ENCODE assay signal across 2 worm cellular contexts in genomic region chrIV:4727935-4728334, ce11.
TF ChIP-seq lines count a peak whose summit lies in the region.

No protein-coding gene starts in this region.

TF ChIP-seq in whole organism, L1 larva, 84 proteins besides CTCF, POLR2A, EP300 and RAD21 (continued from another document):
- peak; percentile 32 for TF ChIP-seq vab-15 (tag; optimal IDR thresholded peaks at IDR 0.05; lab: Kevin White, UChicago)
- TF ChIP-seq unc-98 (GFP tag; IDR thresholded peaks at IDR 0.05; lab: Robert Waterston, UW) = peak; percentile 99
- TF ChIP-seq ceh-82 (tag; optimal IDR thresholded peaks at IDR 0.05; lab: Kevin White, UChicago) = peak; percentile 36 to 44 (median 40)
- TF ChIP-seq blmp-1 (tag; optimal IDR thresholded peaks at IDR 0.05; lab: Kevin White, UChicago) = peak; percentile 3
- peak; percentile 82 for TF ChIP-seq fkh-4 (tag; optimal IDR thresholded peaks at IDR 0.05; lab: Kevin White, UChicago; ENCODE audit: borderline replicate concordance)
- TF ChIP-seq rnt-1 (tag; optimal IDR thresholded peaks at IDR 0.05; lab: Kevin White, UChicago) = peak; percentile 90
- TF ChIP-seq nhr-85 (tag; lab: Kevin White, UChicago) = peak; percentile 95
- peak; percentile 99 for TF ChIP-seq isw-1 (GFP tag; IDR thresholded peaks at IDR 0.05; lab: Robert Waterston, UW)
- TF ChIP-seq nhr-71 (tag; optimal IDR thresholded peaks at IDR 0.05; lab: Kevin White, UChicago) = peak; percentile 97
- peak; percentile 39 for TF ChIP-seq lin-13 (GFP tag; optimal IDR thresholded peaks at IDR 0.05; lab: Kevin White, UChicago)
- TF ChIP-seq lir-3 (tag; optimal IDR thresholded peaks at IDR 0.05; lab: Kevin White, UChicago; ENCODE audit: poor library complexity) = peak; percentile 84
- TF ChIP-seq nhr-77 (tag; optimal IDR thresholded peaks at IDR 0.05; lab: Kevin White, UChicago) = peak; percentile 68
- peak; percentile 76 to 80 for TF ChIP-seq efl-1 (optimal IDR thresholded peaks at IDR 0.05; lab: Kevin White, UChicago)
- TF ChIP-seq efl-1 (GFP tag; optimal IDR thresholded peaks at IDR 0.05 in 1 of 2; lab: Kevin White, UChicago) = peak; percentile 64 to 97
- TF ChIP-seq sox-4 (tag; optimal IDR thresholded peaks at IDR 0.05; lab: Kevin White, UChicago) = peak; percentile 82
- TF ChIP-seq ceh-88 (GFP tag; IDR thresholded peaks at IDR 0.05; lab: Robert Waterston, UW) = peak; percentile 100
- peak; percentile 89 for TF ChIP-seq snu-23 (GFP tag; optimal IDR thresholded peaks at IDR 0.05; lab: Kevin White, UChicago)
- TF ChIP-seq nhr-19 (GFP tag; conservative IDR thresholded peaks at IDR 0.05; lab: Robert Waterston, UW) = peak; percentile 100
- peak; percentile 28 for TF ChIP-seq nhr-11 (tag; optimal IDR thresholded peaks at IDR 0.05; lab: Kevin White, UChicago)
- TF ChIP-seq ets-5 (GFP tag; IDR thresholded peaks at IDR 0.05; lab: Robert Waterston, UW) = peak; percentile 75; the same call in 1 of the 2 replicates
- TF ChIP-seq irx-1 (tag; optimal IDR thresholded peaks at IDR 0.05; lab: Kevin White, UChicago) = peak; percentile 85
- peak; percentile 82 for TF ChIP-seq ceh-8 (GFP tag; optimal IDR thresholded peaks at IDR 0.05; lab: Kevin White, UChicago)
- peak; percentile 91 for TF ChIP-seq lin-14 (GFP tag; optimal IDR thresholded peaks at IDR 0.05; lab: Kevin White, UChicago)
- TF ChIP-seq nhr-20 (tag; optimal IDR thresholded peaks at IDR 0.05; lab: Kevin White, UChicago) = peak; percentile 93
- TF ChIP-seq unc-86 (tag; optimal IDR thresholded peaks at IDR 0.05; lab: Kevin White, UChicago) = peak; percentile 89
- peak; percentile 63 for TF ChIP-seq mep-1 (tag; optimal IDR thresholded peaks at IDR 0.05; lab: Kevin White, UChicago)
- peak; percentile 61 for TF ChIP-seq lin-15B (tag; optimal IDR thresholded peaks at IDR 0.05; lab: Kevin White, UChicago)
- peak; percentile 89 for TF ChIP-seq xbp-1 (tag; optimal IDR thresholded peaks at IDR 0.05; lab: Kevin White, UChicago)
- peak; percentile 8 for TF ChIP-seq fos-1 (tag; optimal IDR thresholded peaks at IDR 0.05; lab: Kevin White, UChicago)
- peak; percentile 98 for TF ChIP-seq nhr-47 (tag; optimal IDR thresholded peaks at IDR 0.05; lab: Kevin White, UChicago)
- TF ChIP-seq mab-9 (GFP tag; IDR thresholded peaks at IDR 0.05; lab: Robert Waterston, UW) = peak; percentile 98
- TF ChIP-seq ztf-11 (tag; optimal IDR thresholded peaks at IDR 0.05; lab: Kevin White, UChicago) = peak in 1 of 2 experiments; percentile 75
- TF ChIP-seq fkh-10 (GFP tag; optimal IDR thresholded peaks at IDR 0.05; lab: Kevin White, UChicago) = peak; percentile 4
- peak; percentile 89 for TF ChIP-seq pax-3 (tag; optimal IDR thresholded peaks at IDR 0.05; lab: Kevin White, UChicago)
- peak; percentile 51 for TF ChIP-seq elt-2 (tag; optimal IDR thresholded peaks at IDR 0.05; lab: Kevin White, UChicago)
TF ChIP-seq in whole organism, L1 larva: peak in this region for 52; not testable (repeated sequence) for 32.

TF ChIP-seq in whole organism, young adult, 124 proteins besides CTCF, POLR2A, EP300 and RAD21 (continued from another document):
- TF ChIP-seq rcor-1 (GFP tag; IDR thresholded peaks at IDR 0.05; lab: Robert Waterston, UW) (peak; percentile 98), dpl-1 (GFP tag; optimal IDR thresholded peaks at IDR 0.05; lab: Kevin White, UChicago) (peak; percentile 42), ceh-91 (GFP tag; IDR thresholded peaks at IDR 0.05; lab: Robert Waterston, UW) (peak; percentile 100), bed-1 (GFP tag; IDR thresholded peaks at IDR 0.05; lab: Robert Waterston, UW) (peak; percentile 100), C17E4.6 (GFP tag; IDR thresholded peaks at IDR 0.05; lab: Robert Waterston, UW) (peak; percentile 99), sea-2 (GFP tag; IDR thresholded peaks at IDR 0.05; lab: Robert Waterston, UW) (peak; percentile 100), Y95B8A.8 (GFP tag; IDR thresholded peaks at IDR 0.05; lab: Robert Waterston, UW) (peak; percentile 99), egrh-3 (GFP tag; IDR thresholded peaks at IDR 0.05; lab: Robert Waterston, UW) (peak; percentile 94), pbrm-1 (GFP tag; IDR thresholded peaks at IDR 0.05; lab: Robert Waterston, UW) (peak; percentile 99), egl-18 (GFP tag; IDR thresholded peaks at IDR 0.05; lab: Robert Waterston, UW) (peak; percentile 98), aptf-2 (GFP tag; conservative IDR thresholded peaks at IDR 0.05; lab: Robert Waterston, UW) (peak; percentile 98), F33H1.4 (GFP tag; IDR thresholded peaks at IDR 0.05; lab: Robert Waterston, UW) (peak; percentile 97), lir-1 (GFP tag; conservative IDR thresholded peaks at IDR 0.05; lab: Robert Waterston, UW) (peak; percentile 98), bed-2 (GFP tag; IDR thresholded peaks at IDR 0.05; lab: Robert Waterston, UW) (peak; percentile 100), unc-130 (GFP tag; optimal IDR thresholded peaks at IDR 0.05; lab: Kevin White, UChicago) (peak; percentile 90), mel-28 (tag; optimal IDR thresholded peaks at IDR 0.05; lab: Kevin White, UChicago; ENCODE audit: borderline replicate concordance) (peak; percentile 9), efl-1 (GFP tag; optimal IDR thresholded peaks at IDR 0.05; lab: Kevin White, UChicago) (peak; percentile 18), him-1 (tag; optimal IDR thresholded peaks at IDR 0.05; lab: Kevin White, UChicago) (peak; percentile 48), atf-7 (tag; optimal IDR thresholded peaks at IDR 0.05; lab: Kevin White, UChicago) (peak; percentile 88), ccch-3 (GFP tag; optimal IDR thresholded peaks at IDR 0.05; lab: Kevin White, UChicago) (peak; percentile 52), attf-5 (GFP tag; optimal IDR thresholded peaks at IDR 0.05; lab: Kevin White, UChicago) (peak; percentile 99), C06A6.2 (GFP tag; conservative IDR thresholded peaks at IDR 0.05; lab: Robert Waterston, UW) (peak; percentile 99), ztf-18 (tag; optimal IDR thresholded peaks at IDR 0.05; lab: Kevin White, UChicago) (peak; percentile 88), hmg-1.2 (GFP tag; IDR thresholded peaks at IDR 0.05; lab: Robert Waterston, UW) (peak; percentile 100), B0019.2 (GFP tag; conservative IDR thresholded peaks at IDR 0.05; lab: Robert Waterston, UW) (peak; percentile 99), tlf-1 (GFP tag; optimal IDR thresholded peaks at IDR 0.05; lab: Kevin White, UChicago) (peak; percentile 98), hsf-1 (GFP tag; IDR thresholded peaks at IDR 0.05; lab: Robert Waterston, UW) (peak; percentile 94), lin-40 (tag; optimal IDR thresholded peaks at IDR 0.05; lab: Kevin White, UChicago) (peak; percentile 96), madf-3 (GFP tag; IDR thresholded peaks at IDR 0.05; lab: Robert Waterston, UW) (peak; percentile 97), nhr-80 (tag; optimal IDR thresholded peaks at IDR 0.05; lab: Kevin White, UChicago) (peak; percentile 81), ceh-58 (GFP tag; IDR thresholded peaks at IDR 0.05; lab: Robert Waterston, UW) (0 out of 2 replicates have a peak, but pooled peaks have one; percentile 57), mcd-1 (GFP tag; IDR thresholded peaks at IDR 0.05; lab: Robert Waterston, UW) (peak; percentile 100), ztf-26 (tag; optimal IDR thresholded peaks at IDR 0.05; lab: Kevin White, UChicago) (peak; percentile 96), K12H6.12 (tag; optimal IDR thresholded peaks at IDR 0.05; lab: Kevin White, UChicago) (peak; percentile 94), attf-3 (GFP tag; conservative IDR thresholded peaks at IDR 0.05; lab: Robert Waterston, UW) (peak; percentile 92), ztf-22 (GFP tag; optimal IDR thresholded peaks at IDR 0.05; lab: Kevin White, UChicago) (peak; percentile 66), lsl-1 (GFP tag; optimal IDR thresholded peaks at IDR 0.05; lab: Kevin White, UChicago) (peak; percentile 89)
TF ChIP-seq in whole organism, young adult: peak in this region for 81; not testable (repeated sequence) for 43.
